Fruit fly (Drosophila melanogaster): ENCODE measurements around the gene CG12288.

The CG12288 gene

DNA sequence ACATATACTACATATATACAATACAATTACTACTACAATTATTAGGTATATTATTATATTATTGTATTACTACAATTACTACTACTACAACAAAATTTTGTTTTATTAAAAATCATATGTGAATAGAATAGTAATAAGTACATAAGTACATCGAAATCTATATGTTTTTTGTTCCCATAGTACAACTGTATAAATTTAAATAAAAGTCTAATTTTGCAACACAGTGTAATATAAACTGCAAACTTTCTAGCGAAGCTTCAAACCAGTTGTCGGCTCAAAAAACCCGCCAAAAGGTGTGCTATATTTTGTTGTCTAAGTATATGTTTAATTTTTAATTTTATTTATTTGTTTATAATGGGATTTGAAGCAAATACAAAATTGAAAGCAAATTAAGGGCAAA is 42.5 kb downstream of the CG12288 start (continued):
- TF ChIP-seq CG12155 (GFP tag; optimal IDR thresholded peaks at IDR 0.05): no peak
- no peak for TF ChIP-seq grn (GFP tag; optimal IDR thresholded peaks at IDR 0.05)
- TF ChIP-seq ttk (GFP tag; IDR thresholded peaks at IDR 0.05): no peak
- TF ChIP-seq CG34422 (GFP tag; IDR thresholded peaks at IDR 0.05): no peak
- peak; percentile 50 for TF ChIP-seq CG2712 (tag; optimal IDR thresholded peaks at IDR 0.05)
- no peak for TF ChIP-seq CG2199 (GFP tag; IDR thresholded peaks at IDR 0.05)
- no peak for TF ChIP-seq CG7271 (tag; optimal IDR thresholded peaks at IDR 0.05)
- no peak for TF ChIP-seq Kr (GFP tag; optimal IDR thresholded peaks at IDR 0.05)
- no peak for TF ChIP-seq CG4730 (GFP tag; IDR thresholded peaks at IDR 0.05)
- no peak for TF ChIP-seq CG30020 (tag; optimal IDR thresholded peaks at IDR 0.05)
- no peak for TF ChIP-seq CG2129 (GFP tag; IDR thresholded peaks at IDR 0.05; ENCODE audit: partially characterized antibody)
- no peak for TF ChIP-seq NK7.1 (GFP tag; optimal IDR thresholded peaks at IDR 0.05)
- no peak for TF ChIP-seq Hr39 (optimal IDR thresholded peaks at IDR 0.05)
- no peak for TF ChIP-seq pros (GFP tag; optimal IDR thresholded peaks at IDR 0.05)
- no peak for TF ChIP-seq CG7963 (GFP tag; IDR thresholded peaks at IDR 0.05; ENCODE audit: partially characterized antibody)
- TF ChIP-seq CG12769 (tag; optimal IDR thresholded peaks at IDR 0.05): no peak
- TF ChIP-seq sqz (GFP tag; optimal IDR thresholded peaks at IDR 0.05): no peak
- no peak for TF ChIP-seq ATbp (GFP tag; optimal IDR thresholded peaks at IDR 0.05)
- no peak for TF ChIP-seq Dbx (GFP tag; IDR thresholded peaks at IDR 0.05)
- TF ChIP-seq Aef1 (GFP tag; IDR thresholded peaks at IDR 0.05): no peak
- TF ChIP-seq CG13424 (tag; optimal IDR thresholded peaks at IDR 0.05): no peak
- no peak for TF ChIP-seq CG16813 (GFP tag; IDR thresholded peaks at IDR 0.05; ENCODE audit: partially characterized antibody)
- TF ChIP-seq sima (GFP tag; optimal IDR thresholded peaks at IDR 0.05): no peak
- no peak for TF ChIP-seq CG31388 (GFP tag; optimal IDR thresholded peaks at IDR 0.05)
- TF ChIP-seq CG17361 (GFP tag; IDR thresholded peaks at IDR 0.05): no peak
- no peak for TF ChIP-seq CG8089 (GFP tag; optimal IDR thresholded peaks at IDR 0.05)
- TF ChIP-seq CG8290 (GFP tag; optimal IDR thresholded peaks at IDR 0.05): no peak
- TF ChIP-seq CG8290 (tag; optimal IDR thresholded peaks at IDR 0.05): no peak
- TF ChIP-seq jing (GFP tag; optimal IDR thresholded peaks at IDR 0.05): no peak
- TF ChIP-seq Poxn (GFP tag; IDR thresholded peaks at IDR 0.05): no peak
- TF ChIP-seq nmo (GFP tag; optimal IDR thresholded peaks at IDR 0.05): peak; percentile 27
- TF ChIP-seq Vsx1 (GFP tag; optimal IDR thresholded peaks at IDR 0.05): no peak
- TF ChIP-seq ro (GFP tag; IDR thresholded peaks at IDR 0.05): no peak
- peak; percentile 14 for TF ChIP-seq CoRest (tag; optimal IDR thresholded peaks at IDR 0.05)
- peak; percentile 40 for TF ChIP-seq sens (GFP tag)
- TF ChIP-seq CG11093 (GFP tag; IDR thresholded peaks at IDR 0.05): no peak
- TF ChIP-seq CG14710 (tag; optimal IDR thresholded peaks at IDR 0.05): peak; percentile 17
- no peak for TF ChIP-seq CG4360 (GFP tag; IDR thresholded peaks at IDR 0.05)
- no peak for TF ChIP-seq salm (tag; optimal IDR thresholded peaks at IDR 0.05)
- peak; percentile 29 for TF ChIP-seq phol (tag; optimal IDR thresholded peaks at IDR 0.05)
- no peak for TF ChIP-seq CG10147 (GFP tag; optimal IDR thresholded peaks at IDR 0.05)
- TF ChIP-seq org-1 (GFP tag; optimal IDR thresholded peaks at IDR 0.05): no peak
- no peak for TF ChIP-seq CG10565 (GFP tag; optimal IDR thresholded peaks at IDR 0.05)
- TF ChIP-seq CG10274 (GFP tag; optimal IDR thresholded peaks at IDR 0.05): no peak
- TF ChIP-seq B-H2 (GFP tag; optimal IDR thresholded peaks at IDR 0.05): no peak
- TF ChIP-seq bsh (GFP tag; optimal IDR thresholded peaks at IDR 0.05): peak in 1 of 2 experiments; percentile 51
- no peak for TF ChIP-seq E2f1 (GFP tag; IDR thresholded peaks at IDR 0.05)
- TF ChIP-seq trem (tag; optimal IDR thresholded peaks at IDR 0.05): peak; percentile 20
- TF ChIP-seq dimm (GFP tag; IDR thresholded peaks at IDR 0.05): no peak
- TF ChIP-seq gce (GFP tag; IDR thresholded peaks at IDR 0.05): no peak
- no peak for TF ChIP-seq mirr (GFP tag; optimal IDR thresholded peaks at IDR 0.05)
- TF ChIP-seq Gug (GFP tag; IDR thresholded peaks at IDR 0.05): no peak
- no peak for TF ChIP-seq CG3995 (GFP tag; optimal IDR thresholded peaks at IDR 0.05)

All from whole organism, embryonic.